Worm (Caenorhabditis elegans) whole organism, L4 larva: Measurements from ENCODE around the gene aptf-3.

ENCODE experiments used
- F44E2.7 ChIP-seq: fragments of 200-800 bp; sonication (Bioruptor generic); IDR thresholded peaks from 2 replicates; pipeline ENCODE4 v2.1.2; 2022; ENCODE audit warnings: missing genetic modification characterization, missing compliant biosample characterization
- T26A8.4 ChIP-seq: fragments of 200-800 bp; sonication (Bioruptor generic); IDR thresholded peaks from 2 replicates; pipeline ENCODE4 v1.3.6; 2022; ENCODE audit warnings: missing genetic modification characterization, missing compliant biosample characterization
- Y48G9A.11 ChIP-seq: fragments of 200-800 bp; sonication (Bioruptor generic); IDR thresholded peaks from 2 replicates; pipeline ENCODE4 v1.3.6; 2022; ENCODE audit warnings: missing genetic modification reagents, missing genetic modification characterization, missing compliant biosample characterization
- Y5F2A.4 ChIP-seq: fragments of 200-800 bp; sonication (Bioruptor generic); optimal IDR thresholded peaks from 2 replicates; lab custom pipeline; 2018; ENCODE audit warnings: mild to moderate bottlenecking, missing genetic modification characterization, missing compliant biosample characterization
- aly-2 ChIP-seq: sonication (generic microtip); optimal IDR thresholded peaks from 2 replicates; lab custom pipeline; 2018; ENCODE audit warnings: missing biosample characterization, missing genetic modification characterization
- ama-1 ChIP-seq: fragments of 150-350 bp; optimal IDR thresholded peaks from 2 replicates; lab custom pipeline; 2014; ENCODE audit warnings: inconsistent platforms, mixed read lengths
- ceh-44 ChIP-seq: fragments of 200-800 bp; sonication (Bioruptor generic); IDR thresholded peaks from 2 replicates; pipeline ENCODE4 v1.3.6; 2022; ENCODE audit warnings: missing genetic modification reagents, missing genetic modification characterization, missing compliant biosample characterization
- ceh-62 ChIP-seq: sonication (generic microtip); optimal IDR thresholded peaks from 2 replicates; lab custom pipeline; 2017; ENCODE audit warnings: missing biosample characterization, missing genetic modification characterization
- ceh-82 ChIP-seq: sonication (generic microtip); optimal IDR thresholded peaks from 2 replicates; lab custom pipeline; 2017; ENCODE audit warnings: missing biosample characterization, missing genetic modification characterization
- cey-2 ChIP-seq: sonication (generic microtip); optimal IDR thresholded peaks from 3 replicates; lab custom pipeline; 2017; ENCODE audit warnings: missing genetic modification characterization, mild to moderate bottlenecking, missing compliant biosample characterization, antibody characterized with exemption, borderline replicate concordance; ENCODE audit not compliant: insufficient read depth
- ctbp-1 ChIP-seq: fragments of 200-800 bp; sonication (Bioruptor generic); IDR thresholded peaks from 2 replicates; pipeline ENCODE4 v1.3.6; 2022; ENCODE audit warnings: missing genetic modification reagents, missing genetic modification characterization, missing compliant biosample characterization
- dmd-6 ChIP-seq: fragments of 200-800 bp; sonication (Bioruptor generic); IDR thresholded peaks from 2 replicates; pipeline ENCODE4 v1.3.6; 2022; ENCODE audit warnings: missing genetic modification reagents, missing genetic modification characterization, missing compliant biosample characterization
- dpl-1 ChIP-seq: fragments of 150-350 bp; optimal IDR thresholded peaks from 2 replicates; lab custom pipeline; 2014; ENCODE audit warnings: missing biosample characterization, missing genetic modification reagents, missing genetic modification characterization
- dve-1 ChIP-seq: sonication (generic microtip); optimal IDR thresholded peaks from 2 replicates; lab custom pipeline; 2017; ENCODE audit warnings: antibody characterized with exemption, mild to moderate bottlenecking, missing genetic modification characterization, missing compliant biosample characterization; ENCODE audit not compliant: insufficient read depth
- fkh-10 ChIP-seq: fragments of 150-350 bp; optimal IDR thresholded peaks from 2 replicates; lab custom pipeline; 2014; ENCODE audit warnings: missing biosample characterization, missing genetic modification reagents, missing genetic modification characterization
- hif-1 ChIP-seq, 2 experiments: sonication (generic microtip); optimal IDR thresholded peaks; 2 replicates each; lab custom pipeline; 2016 to 2017; ENCODE audit warnings: missing compliant biosample characterization in 2 of 2, missing genetic modification characterization in 2 of 2, missing genetic modification reagents in 2 of 2, missing genotype in 2 of 2, mild to moderate bottlenecking in 1 of 2
- hlh-11 ChIP-seq: fragments of 200-800 bp; sonication (Bioruptor generic); optimal IDR thresholded peaks from 2 replicates; lab custom pipeline; 2018; ENCODE audit warnings: mild to moderate bottlenecking, missing genetic modification characterization, missing compliant biosample characterization
- hlh-30 ChIP-seq: sonication (generic microtip); optimal IDR thresholded peaks from 2 replicates; lab custom pipeline; 2017; ENCODE audit warnings: antibody characterized with exemption, mild to moderate bottlenecking, missing genetic modification characterization, missing compliant biosample characterization; ENCODE audit not compliant: insufficient read depth
- jun-1 ChIP-seq: fragments of 150-350 bp; optimal IDR thresholded peaks from 2 replicates; lab custom pipeline; 2014; ENCODE audit warnings: missing biosample characterization, missing genetic modification reagents, missing genetic modification characterization
- lin-13 ChIP-seq: fragments of 150-350 bp; optimal IDR thresholded peaks from 2 replicates; lab custom pipeline; 2014; ENCODE audit warnings: missing biosample characterization, missing genetic modification reagents, missing genetic modification characterization
- lin-38 ChIP-seq: fragments of 200-800 bp; sonication (Bioruptor generic); IDR thresholded peaks from 2 replicates; pipeline ENCODE4 v1.3.6; 2022; ENCODE audit warnings: missing genetic modification reagents, missing genetic modification characterization, missing compliant biosample characterization
- lin-39 ChIP-seq: fragments of 150-350 bp; optimal IDR thresholded peaks from 2 replicates; lab custom pipeline; 2014; ENCODE audit warnings: missing biosample characterization, missing genetic modification reagents, missing genetic modification characterization
- lsy-2 ChIP-seq, 2 experiments: fragments of 150-350 bp in 1 of 2; sonication (generic microtip) in 1 of 2; optimal IDR thresholded peaks; 2 replicates each; lab custom pipeline; 2014 to 2017; ENCODE audit warnings: missing biosample characterization in 2 of 2, missing genetic modification characterization in 2 of 2
- mdl-1 ChIP-seq, 2 experiments: fragments of 150-350 bp in 1 of 2; sonication (generic microtip) in 1 of 2; optimal IDR thresholded peaks; 2 replicates each; lab custom pipeline; 2014 to 2017; ENCODE audit warnings: missing biosample characterization in 2 of 2, missing genetic modification characterization in 2 of 2
- mdt-29 ChIP-seq: fragments of 200-800 bp; sonication (Bioruptor generic); IDR thresholded peaks from 2 replicates; pipeline ENCODE4 v1.3.6; 2022; ENCODE audit warnings: missing genetic modification reagents, missing genetic modification characterization, missing compliant biosample characterization
- mep-1 ChIP-seq: fragments of 150-350 bp; sonication (generic microtip); optimal IDR thresholded peaks from 3 replicates; lab custom pipeline; 2014; ENCODE audit warnings: missing biosample characterization, missing genetic modification characterization
- mxl-3 ChIP-seq: fragments of 200-800 bp; sonication (Bioruptor generic); optimal IDR thresholded peaks from 2 replicates; lab custom pipeline; 2018; ENCODE audit warnings: mild to moderate bottlenecking, missing genetic modification characterization, missing compliant biosample characterization
- nhr-102 ChIP-seq: sonication (generic microtip); optimal IDR thresholded peaks from 2 replicates; lab custom pipeline; 2016; ENCODE audit warnings: mild to moderate bottlenecking, missing genetic modification characterization, moderate library complexity, missing compliant biosample characterization
- nhr-11 ChIP-seq: fragments of 150-350 bp; optimal IDR thresholded peaks from 2 replicates; lab custom pipeline; 2014; ENCODE audit warnings: missing biosample characterization, missing genetic modification characterization
- nhr-111 ChIP-seq: fragments of 200-800 bp; sonication (Bioruptor generic); optimal IDR thresholded peaks from 2 replicates; lab custom pipeline; 2018; ENCODE audit warnings: mild to moderate bottlenecking, missing genetic modification characterization, missing compliant biosample characterization
- nhr-237 ChIP-seq: sonication (generic microtip); optimal IDR thresholded peaks from 2 replicates; lab custom pipeline; 2017; ENCODE audit warnings: missing biosample characterization, missing genetic modification characterization
- nhr-6 ChIP-seq: fragments of 150-350 bp; optimal IDR thresholded peaks from 2 replicates; lab custom pipeline; 2014; ENCODE audit warnings: missing biosample characterization, missing genetic modification characterization
- nhr-76 ChIP-seq: fragments of 150-350 bp; optimal IDR thresholded peaks from 2 replicates; lab custom pipeline; 2014; ENCODE audit warnings: missing biosample characterization, missing genetic modification characterization
- pha-4 ChIP-seq, 2 experiments: fragments of 150-350 bp in 1 of 2; fragments of 200-800 bp in 1 of 2; sonication (Bioruptor generic) in 1 of 2; IDR thresholded peaks in 1 of 2; optimal IDR thresholded peaks in 1 of 2; 2 replicates each; pipeline versions ENCODE4 v1.3.6 to Lab custom; 2014 to 2022; ENCODE audit warnings: missing genetic modification characterization in 2 of 2, missing genetic modification reagents in 2 of 2, missing biosample characterization in 1 of 2, missing compliant biosample characterization in 1 of 2
- rbr-2 ChIP-seq: sonication (generic microtip); optimal IDR thresholded peaks from 2 replicates; lab custom pipeline; 2016; ENCODE audit warnings: missing genotype, missing genetic modification characterization, missing compliant biosample characterization
- saeg-2 ChIP-seq: fragments of 200-800 bp; sonication (Bioruptor generic); IDR thresholded peaks from 2 replicates; pipeline ENCODE4 v1.3.6; 2022; ENCODE audit warnings: missing genetic modification reagents, missing genetic modification characterization, missing compliant biosample characterization
- sdz-12 ChIP-seq: fragments of 200-800 bp; sonication (Bioruptor generic); optimal IDR thresholded peaks from 2 replicates; lab custom pipeline; 2018; ENCODE audit warnings: mild to moderate bottlenecking, missing genetic modification characterization, missing compliant biosample characterization
- set-16 ChIP-seq: fragments of 200-800 bp; sonication (Bioruptor generic); IDR thresholded peaks from 2 replicates; pipeline ENCODE4 v1.3.6; 2022; ENCODE audit warnings: missing genetic modification reagents, missing genetic modification characterization, missing compliant biosample characterization
- snpc-1.2 ChIP-seq: fragments of 200-800 bp; sonication (Bioruptor generic); IDR thresholded peaks from 2 replicates; pipeline ENCODE4 v1.3.6; 2022; ENCODE audit warnings: missing genetic modification reagents, missing genetic modification characterization, missing compliant biosample characterization
- tag-97 ChIP-seq: fragments of 200-800 bp; sonication (Bioruptor generic); IDR thresholded peaks from 2 replicates; pipeline ENCODE4 v1.3.6; 2022; ENCODE audit warnings: missing genetic modification characterization, missing compliant biosample characterization
- tra-1 ChIP-seq: fragments of 200-800 bp; sonication (Bioruptor generic); IDR thresholded peaks from 2 replicates; pipeline ENCODE4 v1.3.6; 2022; ENCODE audit warnings: missing genetic modification reagents, missing genetic modification characterization, missing compliant biosample characterization
- unc-130 ChIP-seq: sonication (generic microtip); optimal IDR thresholded peaks from 2 replicates; lab custom pipeline; 2016; ENCODE audit warnings: missing genetic modification reagents, missing genetic modification characterization, missing compliant biosample characterization
- vab-7 ChIP-seq: fragments of 200-800 bp; sonication (Bioruptor generic); IDR thresholded peaks from 2 replicates; pipeline ENCODE4 v1.3.6; 2022; ENCODE audit warnings: missing genetic modification reagents, missing genetic modification characterization, missing compliant biosample characterization
- zfp-2 ChIP-seq: sonication (generic microtip); optimal IDR thresholded peaks from 2 replicates; lab custom pipeline; 2016; ENCODE audit warnings: mild to moderate bottlenecking, missing genetic modification characterization, missing compliant biosample characterization
- zfp-3 ChIP-seq: fragments of 200-800 bp; sonication (Bioruptor generic); conservative IDR thresholded peaks from 2 replicates; pipeline ENCODE4 v1.3.6; 2022; ENCODE audit warnings: missing genetic modification reagents, missing genetic modification characterization, missing compliant biosample characterization
- zip-11 ChIP-seq: fragments of 200-800 bp; sonication (Bioruptor generic); IDR thresholded peaks from 2 replicates; pipeline ENCODE4 v1.3.6; 2022; ENCODE audit warnings: missing genetic modification characterization, missing compliant biosample characterization
- zip-2 ChIP-seq: fragments of 150-350 bp; optimal IDR thresholded peaks from 2 replicates; lab custom pipeline; 2014; ENCODE audit warnings: missing biosample characterization, missing genetic modification characterization

The aptf-3 gene

ce11 chrII:8581700-8582099 lies 12.3 kb upstream of the aptf-3 start, which contains the start of gene arl-1:
Gene arl-1, plus strand, starts transcription at chrII:8582000.
- TF ChIP-seq hlh-30 (tag; lab: Kevin White, UChicago) (no peak), unc-130 (GFP tag; lab: Kevin White, UChicago) (no peak), tra-1 (GFP tag; lab: Robert Waterston, UW) (no peak)

- TF ChIP-seq sdz-12 (GFP tag; lab: Kevin White, UChicago) = no peak
- TF ChIP-seq zfp-2 (tag; lab: Kevin White, UChicago) = no peak
- TF ChIP-seq mdl-1 (tag; optimal IDR thresholded peaks at IDR 0.05; lab: Kevin White, UChicago) = no peak
- TF ChIP-seq hlh-30 (tag; lab: Kevin White, UChicago) = peak; percentile 7
- TF ChIP-seq Y48G9A.11 (GFP tag; lab: Robert Waterston, UW) = no peak
- TF ChIP-seq zip-2 = no peak
- TF ChIP-seq ceh-82 (tag; lab: Kevin White, UChicago) = no peak
- no peak for TF ChIP-seq rbr-2 (tag; lab: Kevin White, UChicago)
- TF ChIP-seq nhr-237 (tag; lab: Kevin White, UChicago) = no peak
- TF ChIP-seq ceh-44 (GFP tag; lab: Robert Waterston, UW) = no peak
- TF ChIP-seq ama-1 (lab: Kevin White, UChicago) = peak; percentile 58
- no peak for TF ChIP-seq jun-1 (tag; lab: Kevin White, UChicago)
- TF ChIP-seq dve-1 = no peak
- TF ChIP-seq lin-38 (GFP tag; lab: Robert Waterston, UW) = 0 out of 2 replicates have a peak, but pooled peaks have one; percentile 28
- no peak for TF ChIP-seq zfp-3
- no peak for TF ChIP-seq F44E2.7 (GFP tag; lab: Robert Waterston, UW)
- TF ChIP-seq aly-2 = no peak
- no peak for TF ChIP-seq saeg-2
- TF ChIP-seq zip-11 (GFP tag; lab: Robert Waterston, UW) = no peak
- TF ChIP-seq dpl-1 (GFP tag; lab: Kevin White, UChicago) = no peak
- TF ChIP-seq ceh-62 = no peak
- TF ChIP-seq nhr-111 (GFP tag; lab: Kevin White, UChicago) = no peak
- no peak for TF ChIP-seq tag-97
Measured at ce11 chrII:8583035-8583434, 11.0 kb upstream of the aptf-3 start.

- no peak for TF ChIP-seq set-16 (GFP tag; lab: Robert Waterston, UW)
- TF ChIP-seq pha-4 (GFP tag; IDR thresholded peaks at IDR 0.05; lab: Robert Waterston, UW) = no peak
- TF ChIP-seq pha-4 (tag; optimal IDR thresholded peaks at IDR 0.05; lab: Kevin White, UChicago) = no peak
- TF ChIP-seq lsy-2 (tag; optimal IDR thresholded peaks at IDR 0.05; lab: Kevin White, UChicago) = peak in 1 of 2 experiments; percentile 45
- TF ChIP-seq mxl-3 (GFP tag; lab: Kevin White, UChicago) = peak; percentile 4
- no peak for TF ChIP-seq lin-13 (GFP tag; lab: Kevin White, UChicago)
- peak in 1 of 2 experiments; percentile 24 for TF ChIP-seq hif-1 (tag; optimal IDR thresholded peaks at IDR 0.05; lab: Kevin White, UChicago)
- peak; percentile 57 for TF ChIP-seq hlh-30 (tag; lab: Kevin White, UChicago)
- peak; percentile 53 for TF ChIP-seq mep-1 (tag; lab: Kevin White, UChicago)
- no peak for TF ChIP-seq nhr-76
- peak; percentile 83; the same call in 1 of the 2 replicates for TF ChIP-seq T26A8.4 (GFP tag; lab: Robert Waterston, UW)
- no peak for TF ChIP-seq nhr-111 (GFP tag; lab: Kevin White, UChicago)
- TF ChIP-seq rbr-2 (tag; lab: Kevin White, UChicago) = peak; percentile 18
- TF ChIP-seq hlh-11 (tag; lab: Kevin White, UChicago) = peak; percentile 65
- TF ChIP-seq ctbp-1 (GFP tag; lab: Robert Waterston, UW) = peak; percentile 43; the same call in 1 of the 2 replicates
- TF ChIP-seq zfp-3 = no peak
- no peak for TF ChIP-seq fkh-10 (GFP tag; lab: Kevin White, UChicago)
- no peak for TF ChIP-seq mdt-29 (GFP tag; lab: Robert Waterston, UW)
- TF ChIP-seq lin-39 = no peak
- TF ChIP-seq nhr-11 (tag; lab: Kevin White, UChicago) = no peak
- TF ChIP-seq snpc-1.2 (GFP tag; lab: Robert Waterston, UW) = no peak
- TF ChIP-seq cey-2 (tag; lab: Kevin White, UChicago) = no peak
- TF ChIP-seq vab-7 (GFP tag; lab: Robert Waterston, UW) = no peak
- no peak for TF ChIP-seq Y5F2A.4 (GFP tag; lab: Kevin White, UChicago)
- TF ChIP-seq jun-1 (tag; lab: Kevin White, UChicago) = no peak
- TF ChIP-seq dmd-6 (GFP tag; lab: Robert Waterston, UW) = no peak
- no peak for TF ChIP-seq nhr-102 (tag; lab: Kevin White, UChicago)
- TF ChIP-seq nhr-6 (tag; lab: Kevin White, UChicago) = no peak
Measured at ce11 chrII:8585036-8585627, 8.9 kb upstream of the aptf-3 start, which contains the start of gene F54C9.11. Gene F54C9.11, minus strand, starts transcription at chrII:8585086.
